Worm (Caenorhabditis elegans) whole organism, young adult: ENCODE measurements around the gene pah-1.

ENCODE experiments used
- B0261.1 ChIP-seq: sonication (generic microtip); optimal IDR thresholded peaks from 2 replicates; lab custom pipeline; 2016; ENCODE audit warnings: mild to moderate bottlenecking, missing genetic modification characterization, moderate library complexity, missing compliant biosample characterization
- C17E4.6 ChIP-seq: fragments of 200-800 bp; sonication (Bioruptor generic); IDR thresholded peaks from 2 replicates; pipeline ENCODE4 v1.3.6; 2022; ENCODE audit warnings: missing genetic modification reagents, missing genetic modification characterization, missing compliant biosample characterization
- F23B12.7 ChIP-seq: sonication (generic microtip); optimal IDR thresholded peaks from 2 replicates; lab custom pipeline; 2017; ENCODE audit warnings: missing genetic modification characterization, mild to moderate bottlenecking, missing compliant biosample characterization, antibody characterized with exemption, moderate library complexity; ENCODE audit not compliant: insufficient read depth
- F37B4.10 ChIP-seq: fragments of 200-800 bp; sonication (Bioruptor generic); IDR thresholded peaks from 2 replicates; pipeline ENCODE4 v1.3.6; 2022; ENCODE audit warnings: missing genetic modification characterization, missing compliant biosample characterization
- F39B2.1 ChIP-seq: fragments of 200-800 bp; sonication (Bioruptor generic); IDR thresholded peaks from 2 replicates; pipeline ENCODE4 v1.3.6; 2022; ENCODE audit warnings: missing genetic modification reagents, missing genetic modification characterization, missing compliant biosample characterization
- F49E8.2 ChIP-seq: sonication (generic microtip); optimal IDR thresholded peaks from 3 replicates; lab custom pipeline; 2017; ENCODE audit warnings: missing genetic modification characterization, mild to moderate bottlenecking, missing compliant biosample characterization, antibody characterized with exemption, moderate library complexity; ENCODE audit not compliant: insufficient read depth
- F52B5.7 ChIP-seq: sonication (generic microtip); optimal IDR thresholded peaks from 2 replicates; lab custom pipeline; 2016; ENCODE audit warnings: mild to moderate bottlenecking, missing genetic modification characterization, missing compliant biosample characterization
- T26A5.8 ChIP-seq: sonication (generic microtip); optimal IDR thresholded peaks from 2 replicates; lab custom pipeline; 2016; ENCODE audit warnings: missing genetic modification characterization, missing compliant biosample characterization
- Y53F4B.3 ChIP-seq: fragments of 200-800 bp; sonication (Bioruptor generic); IDR thresholded peaks from 2 replicates; pipeline ENCODE4 v1.3.6; 2022; ENCODE audit warnings: missing genetic modification reagents, missing genetic modification characterization, missing compliant biosample characterization
- Y56A3A.18 ChIP-seq: fragments of 200-800 bp; sonication (Bioruptor generic); IDR thresholded peaks from 2 replicates; pipeline ENCODE4 v1.3.6; 2022; ENCODE audit warnings: missing genetic modification reagents, missing genetic modification characterization, missing compliant biosample characterization
- Y95B8A.8 ChIP-seq: fragments of 200-800 bp; sonication (Bioruptor generic); IDR thresholded peaks from 2 replicates; pipeline ENCODE4 v1.3.6; 2022; ENCODE audit warnings: missing genetic modification reagents, missing genetic modification characterization, missing compliant biosample characterization
- aptf-2 ChIP-seq: fragments of 200-800 bp; sonication (Bioruptor generic); conservative IDR thresholded peaks from 2 replicates; pipeline ENCODE4 v1.3.6; 2022; ENCODE audit warnings: missing genetic modification reagents, missing genetic modification characterization, missing compliant biosample characterization
- aptf-3 ChIP-seq: fragments of 200-800 bp; sonication (Bioruptor generic); IDR thresholded peaks from 2 replicates; pipeline ENCODE4 v1.3.6; 2022; ENCODE audit warnings: missing genetic modification characterization, missing compliant biosample characterization
- attf-5 ChIP-seq: fragments of 200-800 bp; sonication (Bioruptor generic); optimal IDR thresholded peaks from 2 replicates; lab custom pipeline; 2018; ENCODE audit warnings: mild to moderate bottlenecking, missing genetic modification characterization, missing compliant biosample characterization
- attf-6 ChIP-seq: fragments of 200-800 bp; sonication (Bioruptor generic); IDR thresholded peaks from 2 replicates; pipeline ENCODE4 v1.3.6; 2022; ENCODE audit warnings: missing genetic modification reagents, missing genetic modification characterization, missing compliant biosample characterization
- bed-2 ChIP-seq: fragments of 200-800 bp; sonication (Bioruptor generic); IDR thresholded peaks from 2 replicates; pipeline ENCODE4 v1.3.6; 2022; ENCODE audit warnings: missing genetic modification reagents, missing genetic modification characterization, missing compliant biosample characterization
- cebp-1 ChIP-seq, 2 experiments: fragments of 200-800 bp in 1 of 2; sonication (Bioruptor generic) in 1 of 2; sonication (generic microtip) in 1 of 2; IDR thresholded peaks in 1 of 2; optimal IDR thresholded peaks in 1 of 2; 2 replicates each; pipeline versions ENCODE4 v1.3.6 to Lab custom; 2017 to 2022; ENCODE audit warnings: missing compliant biosample characterization in 2 of 2, missing genetic modification characterization in 2 of 2, mild to moderate bottlenecking in 1 of 2, missing genetic modification reagents in 1 of 2, moderate library complexity in 1 of 2
- ceh-100 ChIP-seq: fragments of 200-800 bp; sonication (Bioruptor generic); IDR thresholded peaks from 2 replicates; pipeline ENCODE4 v1.3.6; 2022; ENCODE audit warnings: missing genetic modification reagents, missing genetic modification characterization, missing compliant biosample characterization
- ceh-79 ChIP-seq: sonication (generic microtip); optimal IDR thresholded peaks from 2 replicates; lab custom pipeline; 2017; ENCODE audit warnings: mild to moderate bottlenecking, missing genetic modification characterization, missing compliant biosample characterization
- dpff-1 ChIP-seq: sonication (generic microtip); optimal IDR thresholded peaks from 2 replicates; lab custom pipeline; 2017; ENCODE audit warnings: mild to moderate bottlenecking, missing genetic modification characterization, missing compliant biosample characterization
- dpl-1 ChIP-seq: fragments of 150-350 bp; optimal IDR thresholded peaks from 2 replicates; lab custom pipeline; 2014; ENCODE audit warnings: missing biosample characterization, missing genetic modification reagents, missing genetic modification characterization
- efl-1 ChIP-seq: fragments of 150-350 bp; optimal IDR thresholded peaks from 2 replicates; lab custom pipeline; 2014; ENCODE audit warnings: missing biosample characterization, missing genetic modification reagents, missing genetic modification characterization
- egl-18 ChIP-seq: fragments of 200-800 bp; sonication (Bioruptor generic); IDR thresholded peaks from 2 replicates; pipeline ENCODE4 v1.3.6; 2022; ENCODE audit warnings: missing genetic modification reagents, missing genetic modification characterization, missing compliant biosample characterization
- ekl-4 ChIP-seq: fragments of 200-800 bp; sonication (Bioruptor generic); IDR thresholded peaks from 2 replicates; pipeline ENCODE4 v1.3.6; 2022; ENCODE audit warnings: missing genetic modification reagents, missing genetic modification characterization, missing compliant biosample characterization
- hmg-1.2 ChIP-seq: fragments of 200-800 bp; sonication (Bioruptor generic); IDR thresholded peaks from 2 replicates; pipeline ENCODE4 v1.3.6; 2022; ENCODE audit warnings: missing genetic modification reagents, missing genetic modification characterization, missing compliant biosample characterization
- hmg-20 ChIP-seq: fragments of 200-800 bp; sonication (Bioruptor generic); IDR thresholded peaks from 2 replicates; pipeline ENCODE4 v1.3.6; 2022; ENCODE audit warnings: missing genetic modification reagents, missing genetic modification characterization, missing compliant biosample characterization
- lag-1 ChIP-seq: fragments of 200-800 bp; sonication (Bioruptor generic); IDR thresholded peaks from 2 replicates; pipeline ENCODE4 v1.3.6; 2022; ENCODE audit warnings: missing genetic modification reagents, missing genetic modification characterization, missing compliant biosample characterization
- let-526 ChIP-seq: fragments of 200-800 bp; sonication (Bioruptor generic); IDR thresholded peaks from 2 replicates; pipeline ENCODE4 v1.3.6; 2022; ENCODE audit warnings: missing genetic modification reagents, missing genetic modification characterization, missing compliant biosample characterization
- let-607 ChIP-seq, 2 experiments: fragments of 200-800 bp in 1 of 2; sonication (Bioruptor generic) in 1 of 2; sonication (generic microtip) in 1 of 2; optimal IDR thresholded peaks; 2 replicates each; lab custom pipeline; 2016 to 2018; ENCODE audit warnings: mild to moderate bottlenecking in 2 of 2, missing compliant biosample characterization in 2 of 2, missing genetic modification characterization in 2 of 2, moderate library complexity in 2 of 2, missing genotype in 1 of 2
- lin-35 ChIP-seq, 3 experiments: fragments of 150-350 bp in 2 of 3; sonication (generic microtip) in 1 of 3; optimal IDR thresholded peaks; 2 replicates each; lab custom pipeline; 2014 to 2018; ENCODE audit warnings: missing biosample characterization in 3 of 3, missing genetic modification characterization in 3 of 3, missing genetic modification reagents in 3 of 3
- lin-40 ChIP-seq: sonication (generic microtip); optimal IDR thresholded peaks from 2 replicates; lab custom pipeline; 2016; ENCODE audit warnings: missing genetic modification characterization, mild to moderate bottlenecking, missing compliant biosample characterization, missing genotype, missing genetic modification reagents
- madf-10 ChIP-seq: sonication (generic microtip); optimal IDR thresholded peaks from 2 replicates; lab custom pipeline; 2016; ENCODE audit warnings: mild to moderate bottlenecking, missing genetic modification characterization, missing compliant biosample characterization
- madf-3 ChIP-seq: fragments of 200-800 bp; sonication (Bioruptor generic); IDR thresholded peaks from 2 replicates; pipeline ENCODE4 v1.3.6; 2022; ENCODE audit warnings: missing genetic modification reagents, missing genetic modification characterization, missing compliant biosample characterization
- madf-6 ChIP-seq: fragments of 200-800 bp; sonication (Bioruptor generic); IDR thresholded peaks from 2 replicates; pipeline ENCODE4 v1.3.6; 2022; ENCODE audit warnings: missing genetic modification reagents, missing genetic modification characterization, missing compliant biosample characterization
- mcd-1 ChIP-seq: fragments of 200-800 bp; sonication (Bioruptor generic); IDR thresholded peaks from 2 replicates; pipeline ENCODE4 v1.3.6; 2022; ENCODE audit warnings: missing genetic modification reagents, missing genetic modification characterization, missing compliant biosample characterization
- nfyb-1 ChIP-seq: fragments of 200-800 bp; sonication (Bioruptor generic); IDR thresholded peaks from 2 replicates; pipeline ENCODE4 v1.3.6; 2022; ENCODE audit warnings: missing genetic modification reagents, missing genetic modification characterization, missing compliant biosample characterization
- nhr-80 ChIP-seq: sonication (generic microtip); optimal IDR thresholded peaks from 2 replicates; lab custom pipeline; 2016; ENCODE audit warnings: missing genetic modification characterization, missing compliant biosample characterization
- repo-1 ChIP-seq: sonication (generic microtip); optimal IDR thresholded peaks from 2 replicates; lab custom pipeline; 2017; ENCODE audit warnings: mild to moderate bottlenecking, missing genetic modification characterization, missing compliant biosample characterization
- snpc-4 ChIP-seq, 5 experiments: fragments of 150-350 bp in 1 of 5; sonication (generic microtip) in 4 of 5; optimal IDR thresholded peaks; 2 replicates each; lab custom pipeline; 2014 to 2018; ENCODE audit warnings: missing genetic modification characterization in 5 of 5, missing biosample characterization in 3 of 5, antibody characterized with exemption in 2 of 5, mild to moderate bottlenecking in 2 of 5, missing compliant biosample characterization in 2 of 5, missing genotype in 2 of 5, moderate library complexity in 2 of 5, missing genetic modification reagents in 1 of 5
- somi-1 ChIP-seq: fragments of 200-800 bp; sonication (Bioruptor generic); optimal IDR thresholded peaks from 2 replicates; lab custom pipeline; 2018; ENCODE audit warnings: mild to moderate bottlenecking, missing genetic modification characterization, missing compliant biosample characterization
- tbp1 ChIP-seq: fragments of 200-800 bp; sonication (Bioruptor generic); optimal IDR thresholded peaks from 2 replicates; lab custom pipeline; 2018; ENCODE audit warnings: mild to moderate bottlenecking, missing genetic modification characterization, missing compliant biosample characterization
- zim-3 ChIP-seq: sonication (generic microtip); optimal IDR thresholded peaks from 2 replicates; lab custom pipeline; 2017; ENCODE audit warnings: mild to moderate bottlenecking, missing genetic modification characterization, moderate library complexity, missing compliant biosample characterization
- ztf-18 ChIP-seq: sonication (generic microtip); optimal IDR thresholded peaks from 2 replicates; lab custom pipeline; 2016; ENCODE audit warnings: missing genotype, mild to moderate bottlenecking, missing genetic modification characterization, missing compliant biosample characterization
- ztf-25 ChIP-seq: fragments of 200-800 bp; sonication (Bioruptor generic); IDR thresholded peaks from 2 replicates; pipeline ENCODE4 v1.3.6; 2022; ENCODE audit warnings: missing genetic modification reagents, missing genetic modification characterization, missing compliant biosample characterization
- ztf-26 ChIP-seq: sonication (generic microtip); optimal IDR thresholded peaks from 2 replicates; lab custom pipeline; 2017; ENCODE audit warnings: missing genetic modification characterization, missing compliant biosample characterization
- ztf-3 ChIP-seq: fragments of 200-800 bp; sonication (Bioruptor generic); optimal IDR thresholded peaks from 2 replicates; lab custom pipeline; 2018; ENCODE audit warnings: mild to moderate bottlenecking, missing genetic modification characterization, missing compliant biosample characterization
- ztf-6 ChIP-seq: fragments of 200-800 bp; sonication (Bioruptor generic); IDR thresholded peaks from 2 replicates; pipeline ENCODE4 v1.3.6; 2022; ENCODE audit warnings: missing genetic modification reagents, missing genetic modification characterization, missing compliant biosample characterization

Gene pah-1

DNA sequence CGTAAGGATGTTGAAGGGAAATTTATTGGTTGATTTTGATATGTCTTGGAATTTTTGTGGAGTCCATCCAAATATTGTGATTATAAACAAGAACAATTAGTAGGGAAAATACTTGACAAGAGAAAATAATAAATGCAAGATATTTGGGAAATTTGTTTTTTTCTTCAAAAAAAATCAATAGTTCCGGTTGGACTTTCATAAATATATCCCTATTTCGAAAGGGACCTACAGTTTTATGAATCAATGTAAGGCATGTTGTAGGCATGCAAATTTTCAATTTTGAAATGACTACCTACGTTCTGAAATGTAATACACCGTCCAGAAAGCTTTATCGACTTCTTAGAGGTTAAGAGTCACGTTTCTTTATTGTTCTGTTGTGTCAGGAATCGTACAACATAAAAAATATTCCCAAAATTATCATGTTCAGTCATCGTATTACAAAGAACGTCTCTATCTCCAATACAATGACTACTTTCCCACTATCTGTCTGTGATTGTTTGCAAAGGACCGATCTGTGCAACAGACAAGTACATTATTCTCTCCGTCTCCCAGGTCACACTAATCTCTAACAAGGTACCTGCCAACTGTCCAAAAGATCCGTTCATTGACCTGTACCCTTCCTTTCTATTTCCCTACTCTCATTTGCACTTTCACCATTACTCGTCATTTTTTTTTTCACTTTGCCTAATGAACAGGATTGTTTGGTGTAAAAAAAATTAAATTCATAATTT lies 23.2 kb upstream of the pah-1 start, which contains the start of gene F07H5.13 (continued):
- TF ChIP-seq bed-2 (no peak), efl-1 (GFP tag; lab: Kevin White, UChicago) (no peak), lag-1 (no peak), let-526 (GFP tag; lab: Robert Waterston, UW) (no peak), dpff-1 (no peak), cebp-1 (GFP tag; IDR thresholded peaks at IDR 0.05; lab: Robert Waterston, UW) (no peak), cebp-1 (tag; optimal IDR thresholded peaks at IDR 0.05; lab: Kevin White, UChicago) (peak; percentile 51), ceh-79 (no peak), F37B4.10 (GFP tag; lab: Robert Waterston, UW) (no peak), repo-1 (tag; lab: Kevin White, UChicago) (peak; percentile 88), madf-6 (GFP tag; lab: Robert Waterston, UW) (no peak), dpl-1 (GFP tag; lab: Kevin White, UChicago) (no peak), Y56A3A.18 (GFP tag; lab: Robert Waterston, UW) (no peak), hmg-1.2 (no peak), ztf-18 (no peak), lin-40 (peak; percentile 57), madf-3 (GFP tag; lab: Robert Waterston, UW) (no peak), tbp1 (peak; percentile 0), F23B12.7 (tag; lab: Kevin White, UChicago) (no peak), somi-1 (peak; percentile 43), ceh-100 (GFP tag; lab: Robert Waterston, UW) (no peak), snpc-4 (GFP tag; optimal IDR thresholded peaks at IDR 0.05; lab: Kevin White, UChicago) (peak; percentile 13), snpc-4 (tag; optimal IDR thresholded peaks at IDR 0.05; lab: Kevin White, UChicago) (peak in 1 of 4 experiments; percentile 21), let-607 (tag; optimal IDR thresholded peaks at IDR 0.05; lab: Kevin White, UChicago) (no peak), T26A5.8 (tag; lab: Kevin White, UChicago) (no peak), nfyb-1 (GFP tag; lab: Robert Waterston, UW) (peak; percentile 55), ztf-3 (peak; percentile 11), attf-6 (GFP tag; lab: Robert Waterston, UW) (no peak), Y53F4B.3 (no peak), ztf-26 (tag; lab: Kevin White, UChicago) (peak; percentile 41), aptf-2 (GFP tag; lab: Robert Waterston, UW) (no peak), lin-35 (GFP tag; optimal IDR thresholded peaks at IDR 0.05; lab: Kevin White, UChicago) (peak in 1 of 3 experiments; percentile 50), C17E4.6 (GFP tag; lab: Robert Waterston, UW) (no peak), mcd-1 (GFP tag; lab: Robert Waterston, UW) (no peak), ekl-4 (GFP tag; lab: Robert Waterston, UW) (0 out of 2 replicates have a peak, but pooled peaks have one; percentile 34), ztf-6 (GFP tag; lab: Robert Waterston, UW) (no peak), F49E8.2 (tag; lab: Kevin White, UChicago) (no peak), ztf-25 (GFP tag; lab: Robert Waterston, UW) (no peak), hmg-20 (GFP tag; lab: Robert Waterston, UW) (no peak), zim-3 (tag; lab: Kevin White, UChicago) (peak; percentile 15), aptf-3 (GFP tag; lab: Robert Waterston, UW) (no peak), B0261.1 (tag; lab: Kevin White, UChicago) (no peak), attf-5 (GFP tag; lab: Kevin White, UChicago) (no peak), Y95B8A.8 (GFP tag; lab: Robert Waterston, UW) (no peak), egl-18 (no peak), nhr-80 (no peak), madf-10 (tag; lab: Kevin White, UChicago) (peak; percentile 33), F52B5.7 (tag; lab: Kevin White, UChicago) (peak; percentile 5), F39B2.1 (no peak)
- TF ChIP-seq, all 124 proteins: peak for 22
